Fruit fly (Drosophila melanogaster) S2 (cell line): ENCODE data around the gene alpha-Est3.

Experiments
- CG8478 ChIP-seq: fragments of >200 bp; optimal IDR thresholded peaks from 2 replicates; lab custom pipeline; 2018
- CTCF ChIP-seq, 2 experiments: fragments of >200 bp; optimal IDR thresholded peaks; 2 replicates each; lab custom pipeline; 2018

dm6 chr3R:7551708-7552107 lies 10.3 kb upstream of the alpha-Est3 start, which contains the start of gene CG45545:
- TF ChIP-seq CTCF (optimal IDR thresholded peaks at IDR 0.05; lab: Kevin White, UChicago), result no peak
- no peak for TF ChIP-seq CG8478 (lab: Kevin White, UChicago)
